ENCODE assay signal across 1 fruit fly cellular context in genomic region chr3R:10527523-10527922, dm6.
A peak's percentile ranks its signal among the peaks of the same experiment; 100 is the strongest.
TF ChIP-seq lines count a peak whose summit lies in the region.

No protein-coding gene starts in this region.

TF ChIP-seq in whole organism, prepupa, 60 proteins besides CTCF, POLR2A, EP300 and RAD21 (continued from another document):
- TF ChIP-seq cyc (GFP tag; optimal IDR thresholded peaks at IDR 0.05; lab: Kevin White, UChicago): peak; percentile 65
- peak; percentile 32 for TF ChIP-seq Sox14 (GFP tag; optimal IDR thresholded peaks at IDR 0.05; lab: Kevin White, UChicago)
- TF ChIP-seq CG11294 (GFP tag; IDR thresholded peaks at IDR 0.05; lab: Robert Waterston, UW): no peak
- 0 out of 3 replicates have a peak, but pooled peaks have one; percentile 38 for TF ChIP-seq CG8119 (GFP tag; IDR thresholded peaks at IDR 0.05; lab: Robert Waterston, UW)
- no peak for TF ChIP-seq Ets21C (GFP tag; optimal IDR thresholded peaks at IDR 0.05; lab: Kevin White, UChicago)
- peak; percentile 50 for TF ChIP-seq pdm3 (GFP tag; optimal IDR thresholded peaks at IDR 0.05; lab: Kevin White, UChicago)
- 0 out of 3 replicates have a peak, but pooled peaks have one; percentile 26 for TF ChIP-seq eg (GFP tag; IDR thresholded peaks at IDR 0.05; lab: Robert Waterston, UW)
- peak; percentile 54 for TF ChIP-seq Eip78C (GFP tag; lab: Kevin White, UChicago)
- peak; percentile 33 for TF ChIP-seq CG6792 (GFP tag; optimal IDR thresholded peaks at IDR 0.05; lab: Kevin White, UChicago)
- TF ChIP-seq CG3032 (tag; optimal IDR thresholded peaks at IDR 0.05; lab: Kevin White, UChicago): no peak
- no peak for TF ChIP-seq CG11902 (GFP tag; optimal IDR thresholded peaks at IDR 0.05; lab: Kevin White, UChicago)
- TF ChIP-seq CG8319 (GFP tag; optimal IDR thresholded peaks at IDR 0.05; lab: Kevin White, UChicago): peak; percentile 19
- no peak for TF ChIP-seq fkh (GFP tag; optimal IDR thresholded peaks at IDR 0.05; lab: Kevin White, UChicago)
- TF ChIP-seq OdsH (GFP tag; optimal IDR thresholded peaks at IDR 0.05; lab: Kevin White, UChicago): peak; percentile 18
- TF ChIP-seq CG34406 (GFP tag; optimal IDR thresholded peaks at IDR 0.05; lab: Kevin White, UChicago): peak; percentile 26
- peak; percentile 4 for TF ChIP-seq vri (GFP tag; optimal IDR thresholded peaks at IDR 0.05; lab: Kevin White, UChicago)
- TF ChIP-seq Hr4 (GFP tag; optimal IDR thresholded peaks at IDR 0.05; lab: Kevin White, UChicago): no peak
- TF ChIP-seq fd85E (GFP tag; optimal IDR thresholded peaks at IDR 0.05; lab: Kevin White, UChicago): no peak
- TF ChIP-seq svp (GFP tag; lab: Kevin White, UChicago): peak; percentile 68
- TF ChIP-seq Lpt (GFP tag; optimal IDR thresholded peaks at IDR 0.05; lab: Kevin White, UChicago): no peak
- TF ChIP-seq salr (GFP tag; optimal IDR thresholded peaks at IDR 0.05; lab: Kevin White, UChicago): no peak
- TF ChIP-seq topi (GFP tag; optimal IDR thresholded peaks at IDR 0.05; lab: Kevin White, UChicago): peak; percentile 56
- no peak for TF ChIP-seq Ets96B (tag; optimal IDR thresholded peaks at IDR 0.05; lab: Kevin White, UChicago)
- peak; percentile 19 for TF ChIP-seq CG10631 (GFP tag; optimal IDR thresholded peaks at IDR 0.05; lab: Kevin White, UChicago)
- 0 out of 3 replicates have a peak, but pooled peaks have one; percentile 28 for TF ChIP-seq CG6163 (GFP tag; IDR thresholded peaks at IDR 0.05; lab: Robert Waterston, UW)
- TF ChIP-seq Eip75B (GFP tag; optimal IDR thresholded peaks at IDR 0.05; lab: Kevin White, UChicago): peak; percentile 47
- peak in 1 of 2 experiments; percentile 19 for TF ChIP-seq ss (GFP tag; optimal IDR thresholded peaks at IDR 0.05; lab: Kevin White, UChicago)
- TF ChIP-seq CG32006 (GFP tag; optimal IDR thresholded peaks at IDR 0.05; lab: Kevin White, UChicago): no peak
- TF ChIP-seq CG10669 (GFP tag; optimal IDR thresholded peaks at IDR 0.05; lab: Kevin White, UChicago): peak; percentile 12
- TF ChIP-seq CG1621 (tag; optimal IDR thresholded peaks at IDR 0.05; lab: Kevin White, UChicago): no peak
- peak; percentile 7 for TF ChIP-seq acj6 (GFP tag; optimal IDR thresholded peaks at IDR 0.05; lab: Kevin White, UChicago)
- TF ChIP-seq CG9139 (GFP tag; optimal IDR thresholded peaks at IDR 0.05; lab: Kevin White, UChicago): no peak
- TF ChIP-seq CG16779 (tag; optimal IDR thresholded peaks at IDR 0.05; lab: Kevin White, UChicago): no peak
- no peak for TF ChIP-seq Eip93F (GFP tag; optimal IDR thresholded peaks at IDR 0.05; lab: Kevin White, UChicago)
